Worm (Caenorhabditis elegans): ENCODE data around the gene ostf-4.

ostf-4 gene

DNA sequence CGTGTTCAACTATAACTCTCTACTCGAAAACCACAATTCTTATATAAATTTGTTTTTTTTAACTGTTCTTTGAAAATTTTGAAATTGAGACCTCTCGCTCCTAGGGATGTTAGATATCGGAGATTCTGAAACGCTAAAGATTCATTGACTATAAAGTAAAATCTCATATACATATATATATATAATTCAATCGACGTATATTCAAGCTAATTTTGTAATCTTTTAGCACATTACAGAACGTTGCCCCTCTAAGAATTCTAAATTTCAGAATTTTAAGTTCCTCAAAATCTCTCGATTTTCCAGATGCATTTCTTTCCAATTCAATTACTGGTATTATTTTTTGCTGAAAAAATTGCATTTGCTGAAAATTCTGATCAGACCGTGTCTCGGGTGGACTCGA is 39.5 kb downstream of the ostf-4 start, which contains the start of gene pad-2:
pad-2 (plus strand) TSS at position 301 of the 400 bp plus-strand sequence.
- TF ChIP-seq tra-1 (GFP tag; IDR thresholded peaks at IDR 0.05), result no peak
- no peak for TF ChIP-seq ceh-82 (tag; optimal IDR thresholded peaks at IDR 0.05)
- TF ChIP-seq rbr-2 (tag; optimal IDR thresholded peaks at IDR 0.05), result no peak
- TF ChIP-seq ceh-44 (GFP tag; IDR thresholded peaks at IDR 0.05), result no peak
- no peak for TF ChIP-seq dpl-1 (GFP tag; optimal IDR thresholded peaks at IDR 0.05)
- TF ChIP-seq ama-1 (optimal IDR thresholded peaks at IDR 0.05), result no peak
- no peak for TF ChIP-seq hif-1 (tag; optimal IDR thresholded peaks at IDR 0.05)
- TF ChIP-seq snpc-1.2 (GFP tag; IDR thresholded peaks at IDR 0.05), result no peak
- TF ChIP-seq zip-2 (tag; optimal IDR thresholded peaks at IDR 0.05), result no peak
- TF ChIP-seq lir-3 (tag; optimal IDR thresholded peaks at IDR 0.05), result no peak
- no peak for TF ChIP-seq spr-1 (tag; optimal IDR thresholded peaks at IDR 0.05)
- no peak for TF ChIP-seq nhr-11 (tag; optimal IDR thresholded peaks at IDR 0.05)
- no peak for TF ChIP-seq fos-1 (tag; optimal IDR thresholded peaks at IDR 0.05)
- TF ChIP-seq fkh-10 (GFP tag; optimal IDR thresholded peaks at IDR 0.05), result no peak
- no peak for TF ChIP-seq php-3 (GFP tag; IDR thresholded peaks at IDR 0.05)
- no peak for TF ChIP-seq attf-4 (tag; optimal IDR thresholded peaks at IDR 0.05)
- TF ChIP-seq lin-15B (tag; optimal IDR thresholded peaks at IDR 0.05), result no peak
- no peak for TF ChIP-seq mxl-2 (GFP tag; conservative IDR thresholded peaks at IDR 0.05)
- no peak for TF ChIP-seq daf-8 (GFP tag; IDR thresholded peaks at IDR 0.05)
- no peak for TF ChIP-seq unc-62 (GFP tag; optimal IDR thresholded peaks at IDR 0.05 in 1 of 2)
- TF ChIP-seq unc-62 (tag; optimal IDR thresholded peaks at IDR 0.05), result no peak

DNA sequence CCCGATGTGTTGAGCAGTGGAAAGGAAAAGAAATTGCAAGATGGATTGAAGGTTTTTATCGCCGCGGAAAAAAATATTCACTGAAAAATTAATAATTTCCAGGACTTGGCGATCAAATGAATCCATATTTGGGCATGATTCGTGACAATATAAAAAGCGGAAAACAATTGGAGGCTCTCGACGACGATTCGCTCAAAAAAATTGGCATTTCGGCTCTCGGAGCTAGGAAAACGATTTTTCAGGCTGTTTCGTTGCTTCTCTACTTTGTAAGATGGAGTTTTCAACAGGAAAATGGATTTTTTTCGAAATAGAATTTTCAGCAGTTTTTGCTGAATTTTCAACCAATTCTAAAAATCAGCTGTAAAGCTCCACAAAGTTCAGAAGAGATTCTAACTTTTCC is 46.6 kb downstream of the ostf-4 start:
- no peak for TF ChIP-seq lsy-2 (tag; optimal IDR thresholded peaks at IDR 0.05)
- TF ChIP-seq unc-62 (GFP tag; optimal IDR thresholded peaks at IDR 0.05 in 1 of 2), result peak in 1 of 2 experiments; percentile 55
- no peak for TF ChIP-seq unc-62 (tag; optimal IDR thresholded peaks at IDR 0.05)
- peak; percentile 84 for TF ChIP-seq aha-1 (tag)

ce11 chrIII:10270778-10271307 is 47.5 kb downstream of the ostf-4 start, which contains the start of gene cnk-1:
Gene cnk-1, plus strand, starts transcription at chrIII:10271257.
- peak in 1 of 2 experiments; percentile 90 for TF ChIP-seq hif-1 (tag; optimal IDR thresholded peaks at IDR 0.05)
- TF ChIP-seq vab-7 (GFP tag; IDR thresholded peaks at IDR 0.05), result peak; percentile 96
- no peak for TF ChIP-seq ceh-82 (tag; optimal IDR thresholded peaks at IDR 0.05)
- peak; percentile 94 to 95 for TF ChIP-seq madf-5 (GFP tag; IDR thresholded peaks at IDR 0.05)
- TF ChIP-seq F10B5.3 (tag; optimal IDR thresholded peaks at IDR 0.05), result no peak
- no peak for TF ChIP-seq ceh-28 (tag; optimal IDR thresholded peaks at IDR 0.05)
- TF ChIP-seq daf-12 (tag; optimal IDR thresholded peaks at IDR 0.05), result no peak
- TF ChIP-seq pqm-1 (tag; optimal IDR thresholded peaks at IDR 0.05), result no peak
- TF ChIP-seq attf-4 (tag; optimal IDR thresholded peaks at IDR 0.05), result no peak
- TF ChIP-seq arid-1 (GFP tag; conservative IDR thresholded peaks at IDR 0.05), result peak; percentile 96
- TF ChIP-seq dmd-8 (GFP tag; IDR thresholded peaks at IDR 0.05), result peak; percentile 85
- 0 out of 2 replicates have a peak, but pooled peaks have one; percentile 53 for TF ChIP-seq Y75B8A.6 (GFP tag; IDR thresholded peaks at IDR 0.05)
- TF ChIP-seq hlh-11 (tag; optimal IDR thresholded peaks at IDR 0.05), result peak; percentile 69
- peak; percentile 97 for TF ChIP-seq T26A8.4 (GFP tag; IDR thresholded peaks at IDR 0.05)
- TF ChIP-seq F44E2.7 (GFP tag; IDR thresholded peaks at IDR 0.05), result no peak
- peak; percentile 44 for TF ChIP-seq spr-3 (GFP tag; optimal IDR thresholded peaks at IDR 0.05)
- TF ChIP-seq hmg-1.1 (GFP tag; IDR thresholded peaks at IDR 0.05), result peak; percentile 99
- peak; percentile 6 for TF ChIP-seq nhr-77 (tag; optimal IDR thresholded peaks at IDR 0.05)
- peak; percentile 96 for TF ChIP-seq php-3 (GFP tag; IDR thresholded peaks at IDR 0.05)
- no peak for TF ChIP-seq unc-39 (tag; optimal IDR thresholded peaks at IDR 0.05)
- TF ChIP-seq lin-15B (tag; optimal IDR thresholded peaks at IDR 0.05), result peak; percentile 15
- TF ChIP-seq nhr-28 (tag; optimal IDR thresholded peaks at IDR 0.05), result no peak
- TF ChIP-seq R02D3.7 (tag; optimal IDR thresholded peaks at IDR 0.05), result peak; percentile 36
- TF ChIP-seq mep-1 (tag; optimal IDR thresholded peaks at IDR 0.05), result peak; percentile 42
- peak; percentile 48 for TF ChIP-seq nhr-25 (tag; optimal IDR thresholded peaks at IDR 0.05; ENCODE audit: borderline replicate concordance, insufficient read depth)
- peak; percentile 98 for TF ChIP-seq dmd-6 (GFP tag; IDR thresholded peaks at IDR 0.05)
- no peak for TF ChIP-seq aly-2 (tag; optimal IDR thresholded peaks at IDR 0.05)
- no peak for TF ChIP-seq nhr-237 (tag; optimal IDR thresholded peaks at IDR 0.05)
- peak; percentile 72; the same call in 1 of the 2 replicates for TF ChIP-seq saeg-2 (GFP tag; IDR thresholded peaks at IDR 0.05)
- no peak for TF ChIP-seq ztf-7 (tag; optimal IDR thresholded peaks at IDR 0.05)
- TF ChIP-seq nhr-42 (GFP tag; IDR thresholded peaks at IDR 0.05), result peak; percentile 97

All from whole organism, L4 larva.